Fruit fly (Drosophila melanogaster) Kc167 (cell line): ENCODE results near the gene PGRP-LE.
"Not testable (repeated sequence)": the region's sequence is repeated elsewhere in the genome, so short reads cannot be mapped to it uniquely, and the experiment has no call there.

Source experiments
- Myc ChIP-seq: fragments of >200 bp; optimal IDR thresholded peaks from 2 replicates; lab custom pipeline; 2017; ENCODE audit warnings: missing external identifiers
- Sin3A ChIP-seq: fragments of >200 bp; optimal IDR thresholded peaks from 2 replicates; lab custom pipeline; 2018; ENCODE audit warnings: missing external identifiers
- h ChIP-seq: fragments of >200 bp; optimal IDR thresholded peaks from 3 replicates; lab custom pipeline; 2018; ENCODE audit warnings: missing external identifiers
- insv ChIP-seq: fragments of >200 bp; optimal IDR thresholded peaks from 3 replicates; lab custom pipeline; 2018; ENCODE audit warnings: missing external identifiers
- psq ChIP-seq: fragments of >200 bp; optimal IDR thresholded peaks from 2 replicates; lab custom pipeline; 2017; ENCODE audit warnings: missing external identifiers
- ttk ChIP-seq: sonication (Bioruptor generic); optimal IDR thresholded peaks from 2 replicates; lab custom pipeline; 2017; ENCODE audit warnings: missing external identifiers

PGRP-LE gene

dm6 chrX:15804790-15805189 is 1.1 kb upstream of the PGRP-LE start:
- TF ChIP-seq Sin3A (lab: Kevin White, UChicago) (no peak), h (lab: Kevin White, UChicago) (no peak), Myc (no peak), ttk (lab: Kevin White, UChicago) (no peak), insv (lab: Kevin White, UChicago) (no peak), psq (lab: Kevin White, UChicago) (no peak)

- no peak for TF ChIP-seq h (lab: Kevin White, UChicago)
These were observed 615 bp downstream of the PGRP-LE start for dm6 chrX:15802880-15803650.

- TF ChIP-seq h (lab: Kevin White, UChicago); Myc; ttk (lab: Kevin White, UChicago): not testable (repeated sequence)
These were observed 4.6 kb downstream of the PGRP-LE start, which contains the start of the genes sordd2 and CG15602 for dm6 chrX:15799085-15799557. Gene sordd2 (minus strand): TSS chrX:15799162. Gene CG15602 (plus strand): TSS chrX:15799426.

dm6 chrX:15795951-15796443 is 7.7 kb downstream of the PGRP-LE start, which contains the start of gene sordd1:
Gene sordd1 (minus strand): TSS chrX:15796028.
- not testable (repeated sequence) for TF ChIP-seq h, psq, insv (lab: Kevin White, UChicago)

- no peak for TF ChIP-seq psq (lab: Kevin White, UChicago)
- TF ChIP-seq Sin3A (lab: Kevin White, UChicago): no peak
- no peak for TF ChIP-seq h (lab: Kevin White, UChicago)
- TF ChIP-seq Myc: no peak
- TF ChIP-seq insv (lab: Kevin White, UChicago): no peak
- TF ChIP-seq ttk (lab: Kevin White, UChicago): no peak
These were observed 15.2 kb downstream of the PGRP-LE start, which contains the start of gene Rhp for dm6 chrX:15788235-15789187. Gene Rhp (plus strand): TSS chrX:15788897.

dm6 chrX:15786242-15786641 is 17.4 kb downstream of the PGRP-LE start:
- TF ChIP-seq h (lab: Kevin White, UChicago) (no peak), ttk (lab: Kevin White, UChicago) (no peak), psq (lab: Kevin White, UChicago) (no peak), insv (lab: Kevin White, UChicago) (no peak), Sin3A (lab: Kevin White, UChicago) (no peak), Myc (no peak)

- TF ChIP-seq psq (lab: Kevin White, UChicago) (no peak), h (lab: Kevin White, UChicago) (no peak), Myc (no peak), insv (lab: Kevin White, UChicago) (no peak), ttk (lab: Kevin White, UChicago) (no peak), Sin3A (lab: Kevin White, UChicago) (no peak)
These were observed 18.0 kb downstream of the PGRP-LE start, which contains the start of the genes Paf-AHalpha and mRpS30 for dm6 chrX:15785429-15786239. Gene Paf-AHalpha (minus strand): TSS chrX:15785583. Gene mRpS30 (plus strand): TSS chrX:15786047.

dm6 chrX:15783610-15784009 is 20.1 kb downstream of the PGRP-LE start, which contains the start of gene Efhc1.1:
Gene Efhc1.1 (minus strand): TSS chrX:15783710.
- TF ChIP-seq psq (lab: Kevin White, UChicago) (no peak), ttk (lab: Kevin White, UChicago) (no peak), Sin3A (lab: Kevin White, UChicago) (no peak), h (lab: Kevin White, UChicago) (no peak), Myc (no peak), insv (lab: Kevin White, UChicago) (no peak)

dm6 chrX:15778846-15779245 is 24.8 kb downstream of the PGRP-LE start, which contains the start of gene CG43673:
Gene CG43673 (plus strand): TSS chrX:15779146.
- TF ChIP-seq insv (lab: Kevin White, UChicago) (no peak), Sin3A (lab: Kevin White, UChicago) (no peak), ttk (lab: Kevin White, UChicago) (no peak), psq (lab: Kevin White, UChicago) (no peak), Myc (no peak), h (lab: Kevin White, UChicago) (no peak)

- TF ChIP-seq psq (lab: Kevin White, UChicago): no peak
- no peak for TF ChIP-seq insv (lab: Kevin White, UChicago)
- no peak for TF ChIP-seq h (lab: Kevin White, UChicago)
- no peak for TF ChIP-seq ttk (lab: Kevin White, UChicago)
- no peak for TF ChIP-seq Myc
- TF ChIP-seq Sin3A (lab: Kevin White, UChicago): no peak
These were observed 31.0 kb downstream of the PGRP-LE start, which contains the start of gene CG43672 for dm6 chrX:15772663-15773062. Gene CG43672 (plus strand): TSS chrX:15772963.
